Worm (Caenorhabditis elegans) whole organism, mixed stage, embryonic: ENCODE data around the gene F46G11.4.

ENCODE experiments used
- M03D4.4 ChIP-seq: sonication (generic microtip); optimal IDR thresholded peaks from 2 replicates; lab custom pipeline; 2017; ENCODE audit warnings: mild to moderate bottlenecking, missing genetic modification characterization, missing compliant biosample characterization
- bed-3 ChIP-seq: fragments of 200-800 bp; sonication (Bioruptor generic); optimal IDR thresholded peaks from 3 replicates; lab custom pipeline; 2018; ENCODE audit warnings: mild to moderate bottlenecking, missing genetic modification characterization, moderate library complexity, missing compliant biosample characterization
- blmp-1 ChIP-seq: fragments of 150-350 bp; optimal IDR thresholded peaks from 2 replicates; lab custom pipeline; 2014; ENCODE audit warnings: missing biosample characterization, missing genetic modification characterization
- ceh-39 ChIP-seq: fragments of 150-350 bp; optimal IDR thresholded peaks from 2 replicates; lab custom pipeline; 2014; ENCODE audit warnings: missing biosample characterization, missing genetic modification characterization
- ceh-43 ChIP-seq: fragments of 200-800 bp; sonication (Bioruptor generic); optimal IDR thresholded peaks from 2 replicates; lab custom pipeline; 2018; ENCODE audit warnings: mild to moderate bottlenecking, missing genetic modification characterization, moderate library complexity, missing compliant biosample characterization
- ceh-83 ChIP-seq: fragments of 200-800 bp; sonication (Bioruptor generic); optimal IDR thresholded peaks from 2 replicates; lab custom pipeline; 2018; ENCODE audit warnings: mild to moderate bottlenecking, missing genetic modification characterization, missing compliant biosample characterization
- ces-1 ChIP-seq: fragments of 150-350 bp; optimal IDR thresholded peaks from 2 replicates; lab custom pipeline; 2014; ENCODE audit warnings: missing biosample characterization, missing genetic modification reagents, missing genetic modification characterization
- cnd-1 ChIP-seq: fragments of 200-800 bp; sonication (Bioruptor generic); optimal IDR thresholded peaks from 2 replicates; lab custom pipeline; 2018; ENCODE audit warnings: mild to moderate bottlenecking, missing genetic modification characterization, missing compliant biosample characterization
- drap-1 ChIP-seq: fragments of 200-800 bp; sonication (Bioruptor generic); optimal IDR thresholded peaks from 3 replicates; lab custom pipeline; 2018; ENCODE audit warnings: mild to moderate bottlenecking, missing genetic modification characterization, missing compliant biosample characterization
- elt-1 ChIP-seq: sonication (generic microtip); optimal IDR thresholded peaks from 2 replicates; lab custom pipeline; 2017; ENCODE audit warnings: missing genetic modification characterization, mild to moderate bottlenecking, missing compliant biosample characterization, antibody characterized with exemption, moderate library complexity, borderline replicate concordance; ENCODE audit not compliant: insufficient read depth
- elt-3 ChIP-seq: fragments of 150-350 bp; optimal IDR thresholded peaks from 2 replicates; lab custom pipeline; 2014; ENCODE audit warnings: missing biosample characterization, missing genetic modification characterization
- flh-1 ChIP-seq: fragments of 200-800 bp; sonication (Bioruptor generic); optimal IDR thresholded peaks from 2 replicates; lab custom pipeline; 2018; ENCODE audit warnings: mild to moderate bottlenecking, missing genetic modification characterization, moderate library complexity, missing compliant biosample characterization
- ham-2 ChIP-seq: fragments of 200-800 bp; sonication (Bioruptor generic); optimal IDR thresholded peaks from 2 replicates; lab custom pipeline; 2018; ENCODE audit warnings: mild to moderate bottlenecking, missing genetic modification characterization, missing compliant biosample characterization
- hlh-1 ChIP-seq: fragments of 150-350 bp; optimal IDR thresholded peaks from 2 replicates; lab custom pipeline; 2014; ENCODE audit warnings: missing biosample characterization, missing genetic modification reagents, missing genetic modification characterization
- lin-13 ChIP-seq: fragments of 150-350 bp; optimal IDR thresholded peaks from 2 replicates; lab custom pipeline; 2014; ENCODE audit warnings: missing biosample characterization, missing genetic modification characterization
- lin-32 ChIP-seq: fragments of 200-800 bp; sonication (Bioruptor generic); optimal IDR thresholded peaks from 2 replicates; lab custom pipeline; 2018; ENCODE audit warnings: mild to moderate bottlenecking, missing genetic modification characterization, missing compliant biosample characterization
- lsy-2 ChIP-seq: fragments of 150-350 bp; optimal IDR thresholded peaks from 2 replicates; lab custom pipeline; 2014; ENCODE audit warnings: missing biosample characterization, missing genetic modification characterization
- mab-5 ChIP-seq: fragments of 150-350 bp; optimal IDR thresholded peaks from 2 replicates; lab custom pipeline; 2014; ENCODE audit warnings: missing biosample characterization, missing genetic modification characterization
- mep-1 ChIP-seq: fragments of 150-350 bp; optimal IDR thresholded peaks from 2 replicates; lab custom pipeline; 2017; ENCODE audit warnings: missing biosample characterization, missing genetic modification reagents, missing genetic modification characterization, inconsistent platforms
- mls-2 ChIP-seq: sonication (generic microtip); optimal IDR thresholded peaks from 2 replicates; lab custom pipeline; 2016; ENCODE audit warnings: mild to moderate bottlenecking, missing genetic modification characterization, moderate library complexity, missing compliant biosample characterization
- nhr-12 ChIP-seq: fragments of 150-350 bp; optimal IDR thresholded peaks from 2 replicates; lab custom pipeline; 2014; ENCODE audit warnings: missing biosample characterization, missing genetic modification characterization
- nhr-2 ChIP-seq: fragments of 150-350 bp; optimal IDR thresholded peaks from 2 replicates; lab custom pipeline; 2014; ENCODE audit warnings: missing biosample characterization, missing genetic modification characterization
- nhr-237 ChIP-seq: fragments of 150-350 bp; optimal IDR thresholded peaks from 2 replicates; lab custom pipeline; 2014; ENCODE audit warnings: missing biosample characterization, missing genetic modification characterization
- nhr-28 ChIP-seq: fragments of 150-350 bp; optimal IDR thresholded peaks from 2 replicates; lab custom pipeline; 2014; ENCODE audit warnings: missing biosample characterization, missing genetic modification characterization
- nhr-76 ChIP-seq: sonication (generic microtip); optimal IDR thresholded peaks from 2 replicates; lab custom pipeline; 2017; ENCODE audit warnings: missing biosample characterization, missing genetic modification characterization
- pha-4 ChIP-seq: fragments of 150-350 bp; optimal IDR thresholded peaks from 2 replicates; lab custom pipeline; 2018; ENCODE audit warnings: missing biosample characterization, missing genetic modification reagents, missing genetic modification characterization
- sem-2 ChIP-seq: fragments of 200-800 bp; sonication (Bioruptor generic); optimal IDR thresholded peaks from 2 replicates; lab custom pipeline; 2018; ENCODE audit warnings: mild to moderate bottlenecking, missing genetic modification characterization, missing compliant biosample characterization
- snpc-4 ChIP-seq: fragments of 150-350 bp; optimal IDR thresholded peaks from 2 replicates; lab custom pipeline; 2014; ENCODE audit warnings: missing biosample characterization, missing genetic modification characterization
- sptf-1 ChIP-seq: sonication (generic microtip); optimal IDR thresholded peaks from 2 replicates; lab custom pipeline; 2017; ENCODE audit warnings: mild to moderate bottlenecking, missing genetic modification characterization, moderate library complexity, missing compliant biosample characterization
- tbx-8 ChIP-seq: fragments of 200-800 bp; sonication (Bioruptor generic); optimal IDR thresholded peaks from 2 replicates; lab custom pipeline; 2018; ENCODE audit warnings: mild to moderate bottlenecking, missing genetic modification characterization, moderate library complexity, missing compliant biosample characterization
- unc-120 ChIP-seq: sonication (generic microtip); optimal IDR thresholded peaks from 2 replicates; lab custom pipeline; 2017; ENCODE audit warnings: missing genetic modification characterization, missing compliant biosample characterization; ENCODE audit not compliant: poor library complexity, severe bottlenecking
- unc-39 ChIP-seq: fragments of 150-350 bp; optimal IDR thresholded peaks from 2 replicates; lab custom pipeline; 2014; ENCODE audit warnings: missing biosample characterization, missing genetic modification characterization
- unc-62 ChIP-seq: fragments of 150-350 bp; optimal IDR thresholded peaks from 2 replicates; lab custom pipeline; 2014; ENCODE audit warnings: missing biosample characterization, missing genetic modification reagents, missing genetic modification characterization
- zip-8 ChIP-seq: fragments of 150-350 bp; optimal IDR thresholded peaks from 2 replicates; lab custom pipeline; 2014; ENCODE audit warnings: missing biosample characterization, missing genetic modification characterization
- ztf-11 ChIP-seq: fragments of 150-350 bp; optimal IDR thresholded peaks from 2 replicates; lab custom pipeline; 2014; ENCODE audit warnings: missing biosample characterization, missing genetic modification characterization

The F46G11.4 gene

DNA sequence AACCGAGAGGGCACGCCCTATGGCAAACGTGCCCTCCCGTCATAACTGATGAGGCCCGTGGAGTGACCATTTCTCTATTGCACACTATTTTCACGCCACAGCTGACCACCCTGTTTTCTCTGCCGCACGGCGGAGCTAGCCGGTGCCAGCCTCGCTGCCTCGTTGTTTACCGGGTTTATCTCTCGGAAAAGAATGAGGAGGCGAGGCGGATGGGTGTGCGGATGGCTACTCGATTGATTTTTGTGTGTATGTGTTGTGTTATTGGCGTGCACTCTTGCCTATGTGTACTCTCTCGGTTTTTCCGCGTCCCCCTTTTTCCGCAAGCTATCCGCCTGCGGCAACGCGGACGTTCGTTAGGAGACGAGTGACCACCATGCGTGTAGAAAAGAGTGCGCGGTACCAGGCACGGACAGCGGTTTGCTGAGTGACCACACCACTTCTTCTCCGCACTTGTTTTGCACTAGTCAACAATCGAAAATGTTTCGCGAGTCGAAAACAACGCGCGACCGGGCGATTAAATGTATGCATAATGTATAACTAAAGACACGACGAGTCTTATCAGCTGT lies 13.5 kb upstream of the F46G11.4 start:
- peak; percentile 59 for TF ChIP-seq mab-5
- TF ChIP-seq elt-3: peak; percentile 13
- peak; percentile 62 for TF ChIP-seq nhr-12 (tag; lab: Kevin White, UChicago)
- TF ChIP-seq ceh-43 (GFP tag; lab: Kevin White, UChicago): peak; percentile 21
- no peak for TF ChIP-seq blmp-1 (tag; lab: Kevin White, UChicago)
- peak; percentile 50 for TF ChIP-seq nhr-237 (tag; lab: Kevin White, UChicago)
- TF ChIP-seq hlh-1 (tag; lab: Kevin White, UChicago): peak; percentile 96
- TF ChIP-seq lsy-2 (tag; lab: Kevin White, UChicago): peak; percentile 56
- peak; percentile 48 for TF ChIP-seq bed-3 (GFP tag; lab: Kevin White, UChicago)
- peak; percentile 60 for TF ChIP-seq tbx-8 (GFP tag; lab: Kevin White, UChicago)
- TF ChIP-seq unc-62 (GFP tag; lab: Kevin White, UChicago): peak; percentile 85
- TF ChIP-seq cnd-1 (tag; lab: Kevin White, UChicago): peak; percentile 87
- peak; percentile 73 for TF ChIP-seq lin-13 (tag; lab: Kevin White, UChicago)
- peak; percentile 69 for TF ChIP-seq ceh-83 (GFP tag; lab: Kevin White, UChicago)
- TF ChIP-seq lin-32 (GFP tag; lab: Kevin White, UChicago): peak; percentile 60
- TF ChIP-seq snpc-4 (tag; lab: Kevin White, UChicago): no peak
- peak; percentile 28 for TF ChIP-seq unc-39 (tag; lab: Kevin White, UChicago)
- no peak for TF ChIP-seq zip-8 (tag; lab: Kevin White, UChicago)
- TF ChIP-seq flh-1 (GFP tag; lab: Kevin White, UChicago): peak; percentile 68
- TF ChIP-seq pha-4 (tag; lab: Kevin White, UChicago): peak; percentile 91
- TF ChIP-seq drap-1: peak; percentile 88
- no peak for TF ChIP-seq nhr-76
- peak; percentile 86 for TF ChIP-seq M03D4.4
- TF ChIP-seq sptf-1 (tag; lab: Kevin White, UChicago): peak; percentile 90
- peak; percentile 72 for TF ChIP-seq ces-1 (GFP tag; lab: Kevin White, UChicago)
- peak; percentile 61 for TF ChIP-seq nhr-2
- TF ChIP-seq ztf-11 (tag; lab: Kevin White, UChicago): peak; percentile 88
- TF ChIP-seq unc-120 (tag; lab: Kevin White, UChicago): peak; percentile 96
- TF ChIP-seq mls-2 (tag; lab: Kevin White, UChicago): peak; percentile 96
- no peak for TF ChIP-seq nhr-28
- peak; percentile 80 for TF ChIP-seq mep-1 (tag; lab: Kevin White, UChicago)
- peak; percentile 48 for TF ChIP-seq ceh-39 (tag; lab: Kevin White, UChicago)
- peak; percentile 43 for TF ChIP-seq sem-2 (GFP tag; lab: Kevin White, UChicago)
- TF ChIP-seq ham-2 (GFP tag; lab: Kevin White, UChicago): peak; percentile 100
- TF ChIP-seq elt-1: peak; percentile 6

DNA sequence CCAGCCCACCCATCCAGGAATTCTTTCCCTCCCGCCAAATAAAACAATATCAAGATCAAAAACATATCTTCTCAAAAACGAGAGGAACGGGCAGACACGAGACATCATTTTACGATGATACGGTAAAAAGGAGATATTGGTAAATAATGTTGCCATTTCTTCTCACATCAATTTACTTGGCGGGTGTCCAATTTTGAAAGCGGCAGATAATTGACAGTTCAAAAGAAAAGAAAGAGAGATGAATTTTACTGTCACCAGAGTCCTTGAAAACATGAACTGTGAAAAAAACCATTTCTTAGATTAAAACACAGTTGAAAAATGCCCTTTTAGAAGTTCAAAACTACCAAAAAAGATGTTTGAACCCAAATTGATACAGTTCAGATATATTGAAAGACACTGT lies 12.1 kb upstream of the F46G11.4 start:
- TF ChIP-seq unc-62 (GFP tag; lab: Kevin White, UChicago) (peak; percentile 15), M03D4.4 (no peak)

ce11 chrX:5805872-5806472 lies 7.4 kb upstream of the F46G11.4 start, which contains the start of gene F13D11.3:
Gene F13D11.3, minus strand, starts transcription at chrX:5805922.
- TF ChIP-seq unc-120 (tag; lab: Kevin White, UChicago) (no peak), hlh-1 (tag; lab: Kevin White, UChicago) (peak; percentile 77)

ce11 chrX:5803492-5803891 lies 4.9 kb upstream of the F46G11.4 start:
- TF ChIP-seq tbx-8 (GFP tag; lab: Kevin White, UChicago) (no peak), nhr-28 (no peak), sem-2 (GFP tag; lab: Kevin White, UChicago) (no peak), ceh-39 (tag; lab: Kevin White, UChicago) (no peak), unc-120 (tag; lab: Kevin White, UChicago) (no peak), ces-1 (GFP tag; lab: Kevin White, UChicago) (no peak), pha-4 (tag; lab: Kevin White, UChicago) (no peak), cnd-1 (tag; lab: Kevin White, UChicago) (no peak), nhr-2 (no peak), bed-3 (GFP tag; lab: Kevin White, UChicago) (no peak), nhr-76 (no peak), flh-1 (GFP tag; lab: Kevin White, UChicago) (no peak), unc-39 (tag; lab: Kevin White, UChicago) (no peak), ceh-83 (GFP tag; lab: Kevin White, UChicago) (no peak), lin-13 (tag; lab: Kevin White, UChicago) (no peak), lsy-2 (tag; lab: Kevin White, UChicago) (no peak), snpc-4 (tag; lab: Kevin White, UChicago) (no peak), unc-62 (GFP tag; lab: Kevin White, UChicago) (no peak), mab-5 (no peak)
